Fruit fly (Drosophila melanogaster): ENCODE measurements around the gene Fpgs2.
A peak's percentile ranks its signal among the peaks of the same experiment; 100 is the strongest.

Gene Fpgs2

dm6 chr2L:3872283-3872682, 41.8 kb downstream of the Fpgs2 start, which contains the start of gene CG31957 (continued):
- peak; percentile 35 for TF ChIP-seq Max (GFP tag; optimal IDR thresholded peaks at IDR 0.05)
- TF ChIP-seq Oaz (GFP tag; IDR thresholded peaks at IDR 0.05), result 0 out of 2 replicates have a peak, but pooled peaks have one; percentile 28
- no peak for TF ChIP-seq org-1 (GFP tag; optimal IDR thresholded peaks at IDR 0.05)
- no peak for TF ChIP-seq Kr (GFP tag; optimal IDR thresholded peaks at IDR 0.05)
- TF ChIP-seq H15 (GFP tag; IDR thresholded peaks at IDR 0.05), result no peak
- TF ChIP-seq CG1792 (GFP tag; optimal IDR thresholded peaks at IDR 0.05), result peak; percentile 40
- no peak for TF ChIP-seq CG8478 (optimal IDR thresholded peaks at IDR 0.05)
- TF ChIP-seq CG7271 (tag; optimal IDR thresholded peaks at IDR 0.05), result no peak
- TF ChIP-seq CG6791 (GFP tag; IDR thresholded peaks at IDR 0.05; ENCODE audit: partially characterized antibody), result peak; percentile 90
- no peak for TF ChIP-seq Blimp-1 (GFP tag; optimal IDR thresholded peaks at IDR 0.05)
- peak; percentile 96 for TF ChIP-seq hbn (GFP tag; IDR thresholded peaks at IDR 0.05; ENCODE audit: partially characterized antibody)
- TF ChIP-seq Doc3 (GFP tag; IDR thresholded peaks at IDR 0.05; ENCODE audit: partially characterized antibody), result peak; percentile 81; the same call in 2 of the 3 replicates
- no peak for TF ChIP-seq Doc2 (GFP tag; IDR thresholded peaks at IDR 0.05)
- TF ChIP-seq Nf-YB (GFP tag; optimal IDR thresholded peaks at IDR 0.05), result no peak
- peak; percentile 82 for TF ChIP-seq vnd (GFP tag; IDR thresholded peaks at IDR 0.05; ENCODE audit: partially characterized antibody)
- no peak for TF ChIP-seq ase (GFP tag; IDR thresholded peaks at IDR 0.05)
- no peak for TF ChIP-seq croc (GFP tag; conservative IDR thresholded peaks at IDR 0.05)
- no peak for TF ChIP-seq Rx (GFP tag; IDR thresholded peaks at IDR 0.05)
- TF ChIP-seq CHES-1-like (GFP tag; optimal IDR thresholded peaks at IDR 0.05), result peak; percentile 95
- TF ChIP-seq H2.0 (GFP tag; IDR thresholded peaks at IDR 0.05), result peak; percentile 66
- peak; percentile 43 for TF ChIP-seq phol (tag; optimal IDR thresholded peaks at IDR 0.05)
- TF ChIP-seq CG17328 (GFP tag; IDR thresholded peaks at IDR 0.05), result no peak; the same call in none of the 2 replicates
- peak; percentile 87 for TF ChIP-seq E2f2 (GFP tag; IDR thresholded peaks at IDR 0.05)
- TF ChIP-seq CG17359 (tag; optimal IDR thresholded peaks at IDR 0.05), result no peak
- TF ChIP-seq grn (GFP tag; optimal IDR thresholded peaks at IDR 0.05), result no peak
- TF ChIP-seq BtbVII (GFP tag; optimal IDR thresholded peaks at IDR 0.05), result no peak
- no peak for TF ChIP-seq CG14050 (GFP tag; IDR thresholded peaks at IDR 0.05)
- no peak for TF ChIP-seq fru (optimal IDR thresholded peaks at IDR 0.05)
- peak; percentile 27 for TF ChIP-seq CG4854 (GFP tag; optimal IDR thresholded peaks at IDR 0.05)
- peak; percentile 73 for TF ChIP-seq tna (GFP tag; IDR thresholded peaks at IDR 0.05; ENCODE audit: partially characterized antibody)
- TF ChIP-seq CG7372 (GFP tag; IDR thresholded peaks at IDR 0.05), result no peak
- TF ChIP-seq CG18011 (GFP tag; optimal IDR thresholded peaks at IDR 0.05), result peak; percentile 21
- no peak for TF ChIP-seq kah (GFP tag; optimal IDR thresholded peaks at IDR 0.05)
- TF ChIP-seq CG42726 (GFP tag; IDR thresholded peaks at IDR 0.05; ENCODE audit: partially characterized antibody), result peak; percentile 90
- TF ChIP-seq dpn (GFP tag; optimal IDR thresholded peaks at IDR 0.05), result peak; percentile 49 to 69
- no peak for TF ChIP-seq Ssrp (tag; optimal IDR thresholded peaks at IDR 0.05)
- TF ChIP-seq Aef1 (GFP tag; IDR thresholded peaks at IDR 0.05), result 0 out of 3 replicates have a peak, but pooled peaks have one; percentile 37
- TF ChIP-seq wek (GFP tag; optimal IDR thresholded peaks at IDR 0.05), result no peak
- peak; percentile 57 for TF ChIP-seq Mad (GFP tag; optimal IDR thresholded peaks at IDR 0.05)
- TF ChIP-seq Abd-B (GFP tag; optimal IDR thresholded peaks at IDR 0.05), result peak; percentile 52
- TF ChIP-seq CG11723 (GFP tag; optimal IDR thresholded peaks at IDR 0.05), result no peak
- TF ChIP-seq CG6654 (GFP tag; optimal IDR thresholded peaks at IDR 0.05), result no peak
- TF ChIP-seq CG7987 (GFP tag; optimal IDR thresholded peaks at IDR 0.05), result peak; percentile 28
- TF ChIP-seq Dfd (GFP tag; optimal IDR thresholded peaks at IDR 0.05), result no peak
- TF ChIP-seq CG12104 (GFP tag; optimal IDR thresholded peaks at IDR 0.05), result no peak
- TF ChIP-seq NC2α (GFP tag; optimal IDR thresholded peaks at IDR 0.05), result no peak
- no peak for TF ChIP-seq CG3838 (GFP tag; optimal IDR thresholded peaks at IDR 0.05)
- TF ChIP-seq Scr (GFP tag; IDR thresholded peaks at IDR 0.05; ENCODE audit: partially characterized antibody), result peak; percentile 96
- peak; percentile 31 for TF ChIP-seq CG14710 (tag; optimal IDR thresholded peaks at IDR 0.05)
- peak; percentile 59 for TF ChIP-seq p53 (GFP tag; optimal IDR thresholded peaks at IDR 0.05)
- no peak for TF ChIP-seq Mes4 (GFP tag; optimal IDR thresholded peaks at IDR 0.05)

All from whole organism, embryonic.